Fruit fly (Drosophila melanogaster) whole organism, embryonic: ENCODE data around the gene zfh2.

Experiments
- Blimp-1 ChIP-seq: fragments of 200-800 bp; sonication (Bioruptor generic); optimal IDR thresholded peaks from 3 replicates; lab custom pipeline; 2018; ENCODE audit warnings: missing biosample characterization, missing genetic modification characterization, mild to moderate bottlenecking, moderate library complexity, missing genetic modification reagents
- CG10366 ChIP-seq: fragments of 200-800 bp; sonication (Bioruptor generic); IDR thresholded peaks from 2 replicates; pipeline ENCODE4 v1.3.6; 2022; ENCODE audit warnings: missing biosample characterization, missing genetic modification characterization
- CG11504 ChIP-seq: fragments of 200-800 bp; sonication (Bioruptor generic); optimal IDR thresholded peaks from 3 replicates; lab custom pipeline; 2019; ENCODE audit warnings: missing biosample characterization, mild to moderate bottlenecking, missing genetic modification characterization, moderate library complexity
- CG11723 ChIP-seq: fragments of 200-800 bp; sonication (Bioruptor generic); optimal IDR thresholded peaks from 2 replicates; lab custom pipeline; 2017; ENCODE audit warnings: missing biosample characterization, mild to moderate bottlenecking, missing genetic modification characterization
- CG1233 ChIP-seq: fragments of 200-800 bp; sonication (Bioruptor generic); optimal IDR thresholded peaks from 4 replicates; lab custom pipeline; 2018; ENCODE audit warnings: missing biosample characterization, mild to moderate bottlenecking, missing genetic modification characterization
- CG15479 ChIP-seq: fragments of 200-800 bp; sonication (Bioruptor generic); optimal IDR thresholded peaks from 3 replicates; lab custom pipeline; 2019; ENCODE audit warnings: missing biosample characterization, mild to moderate bottlenecking, missing genetic modification characterization, moderate library complexity
- CG15514 ChIP-seq: fragments of 200-800 bp; sonication (Bioruptor generic); optimal IDR thresholded peaks from 3 replicates; lab custom pipeline; 2017; ENCODE audit warnings: missing biosample characterization, missing genetic modification characterization, mild to moderate bottlenecking, moderate library complexity, missing genetic modification reagents
- CG17829 ChIP-seq: fragments of 200-800 bp; optimal IDR thresholded peaks from 2 replicates; lab custom pipeline; 2019; ENCODE audit warnings: missing biosample characterization, mild to moderate bottlenecking, missing genetic modification characterization, moderate library complexity
- CG2199 ChIP-seq: fragments of 200-800 bp; sonication (Bioruptor generic); IDR thresholded peaks from 3 replicates; pipeline ENCODE4 v1.3.6; 2022; ENCODE audit warnings: missing biosample characterization, missing genetic modification characterization
- CG31365 ChIP-seq: fragments of 200-800 bp; sonication (Bioruptor generic); optimal IDR thresholded peaks from 2 replicates; lab custom pipeline; 2018; ENCODE audit warnings: missing biosample characterization, mild to moderate bottlenecking, missing genetic modification characterization
- CG4360 ChIP-seq: fragments of 200-800 bp; sonication (Bioruptor generic); IDR thresholded peaks from 2 replicates; pipeline ENCODE4 v1.3.6; 2022; ENCODE audit warnings: missing biosample characterization, missing genetic modification characterization
- CG8290 ChIP-seq, 3 experiments: fragments of 200-800 bp; sonication (Bioruptor generic); optimal IDR thresholded peaks; 2 replicates each; lab custom pipeline; 2016 to 2019; ENCODE audit warnings: missing biosample characterization in 3 of 3, missing genetic modification characterization in 3 of 3, mild to moderate bottlenecking in 2 of 3, moderate library complexity in 1 of 3
- CG9215 ChIP-seq: fragments of 200-800 bp; sonication (Bioruptor generic); IDR thresholded peaks from 2 replicates; pipeline ENCODE4 v1.3.6; 2022; ENCODE audit warnings: missing biosample characterization, missing genetic modification characterization
- CkIIα-i1 ChIP-seq: fragments of 200-800 bp; sonication (Bioruptor generic); IDR thresholded peaks from 2 replicates; pipeline ENCODE4 v1.3.6; 2022; ENCODE audit warnings: missing biosample characterization, missing genetic modification characterization
- CrebB ChIP-seq: fragments of 200-800 bp; sonication (Bioruptor generic); optimal IDR thresholded peaks from 3 replicates; lab custom pipeline; 2018; ENCODE audit warnings: missing biosample characterization, mild to moderate bottlenecking, missing genetic modification characterization
- Dbx ChIP-seq: fragments of 200-800 bp; sonication (Bioruptor generic); IDR thresholded peaks from 3 replicates; pipeline ENCODE4 v1.3.6; 2022; ENCODE audit warnings: missing biosample characterization, missing genetic modification characterization
- HHEX ChIP-seq: fragments of 200-800 bp; sonication (Bioruptor generic); optimal IDR thresholded peaks from 3 replicates; lab custom pipeline; 2017; ENCODE audit warnings: missing biosample characterization, mild to moderate bottlenecking, missing genetic modification characterization, missing genetic modification reagents
- Hr39 ChIP-seq: fragments of >200 bp; optimal IDR thresholded peaks from 2 replicates; lab custom pipeline; 2017
- Hsf ChIP-seq: fragments of 200-800 bp; sonication (Bioruptor generic); optimal IDR thresholded peaks from 3 replicates; lab custom pipeline; 2016; ENCODE audit warnings: missing biosample characterization, missing genetic modification characterization
- MTF-1 ChIP-seq: fragments of 200-800 bp; sonication (Bioruptor generic); optimal IDR thresholded peaks from 2 replicates; lab custom pipeline; 2018; ENCODE audit warnings: missing biosample characterization, mild to moderate bottlenecking, missing genetic modification characterization, borderline replicate concordance
- Neu2 ChIP-seq: fragments of 200-800 bp; sonication (Bioruptor generic); optimal IDR thresholded peaks from 3 replicates; lab custom pipeline; 2016; ENCODE audit warnings: missing biosample characterization, missing genetic modification characterization, borderline replicate concordance
- Sox102F ChIP-seq: fragments of 200-800 bp; sonication (Bioruptor generic); optimal IDR thresholded peaks from 2 replicates; lab custom pipeline; 2018; ENCODE audit warnings: missing biosample characterization, mild to moderate bottlenecking, missing genetic modification characterization, moderate library complexity
- chm ChIP-seq: fragments of 200-800 bp; sonication (Bioruptor generic); IDR thresholded peaks from 2 replicates; pipeline ENCODE4 v1.3.6; 2022; ENCODE audit warnings: missing biosample characterization, missing genetic modification characterization
- dysf ChIP-seq: fragments of 200-800 bp; sonication (Bioruptor generic); IDR thresholded peaks from 3 replicates; pipeline ENCODE4 v1.3.6; 2022; ENCODE audit warnings: missing biosample characterization, missing genetic modification characterization
- fd102C ChIP-seq: fragments of 200-800 bp; sonication (Bioruptor generic); optimal IDR thresholded peaks from 2 replicates; lab custom pipeline; 2018; ENCODE audit warnings: missing biosample characterization, mild to moderate bottlenecking, missing genetic modification characterization, moderate library complexity
- gem ChIP-seq: fragments of 200-800 bp; sonication (Bioruptor generic); optimal IDR thresholded peaks from 2 replicates; lab custom pipeline; 2019; ENCODE audit warnings: missing biosample characterization, mild to moderate bottlenecking, missing genetic modification characterization, moderate library complexity
- gfzf ChIP-seq: fragments of 200-800 bp; sonication (Bioruptor generic); optimal IDR thresholded peaks from 2 replicates; lab custom pipeline; 2016; ENCODE audit warnings: missing biosample characterization, mild to moderate bottlenecking, missing genetic modification characterization, moderate library complexity
- gsb ChIP-seq: fragments of 200-800 bp; sonication (Bioruptor generic); IDR thresholded peaks from 2 replicates; pipeline ENCODE4 v1.3.6; 2022; ENCODE audit warnings: missing biosample characterization, missing genetic modification characterization
- h ChIP-seq: fragments of >200 bp; optimal IDR thresholded peaks from 2 replicates; lab custom pipeline; 2017
- maf-S ChIP-seq: fragments of 200-800 bp; sonication (Bioruptor generic); optimal IDR thresholded peaks from 2 replicates; lab custom pipeline; 2016; ENCODE audit warnings: missing biosample characterization, missing genetic modification characterization
- nau ChIP-seq: fragments of 200-800 bp; sonication (Bioruptor generic); optimal IDR thresholded peaks from 3 replicates; lab custom pipeline; 2017; ENCODE audit warnings: missing biosample characterization, mild to moderate bottlenecking, missing genetic modification characterization, missing genetic modification reagents
- onecut ChIP-seq: fragments of 200-800 bp; sonication (Bioruptor generic); IDR thresholded peaks from 2 replicates; pipeline ENCODE4 v1.3.6; 2022; ENCODE audit warnings: missing biosample characterization, missing genetic modification characterization
- pan ChIP-seq, 4 experiments: fragments of >200 bp in 3 of 4; fragments of 200-800 bp in 1 of 4; sonication (Bioruptor generic) in 1 of 4; optimal IDR thresholded peaks in 3 of 4; IDR thresholded peaks in 1 of 4; 2 replicates each; pipeline versions ENCODE4 v1.3.6 to Lab custom; 2017 to 2022; ENCODE audit warnings: missing biosample characterization in 2 of 4, missing genetic modification characterization in 2 of 4, mixed read lengths in 1 of 4
- run ChIP-seq: fragments of 200-800 bp; sonication (Bioruptor generic); optimal IDR thresholded peaks from 3 replicates; lab custom pipeline; 2018; ENCODE audit warnings: missing biosample characterization, mild to moderate bottlenecking, missing genetic modification characterization
- sd ChIP-seq: fragments of 200-800 bp; sonication (Bioruptor generic); optimal IDR thresholded peaks from 3 replicates; lab custom pipeline; 2018; ENCODE audit warnings: missing biosample characterization, mild to moderate bottlenecking, missing genetic modification characterization, moderate library complexity
- zen ChIP-seq: fragments of 200-800 bp; sonication (Bioruptor generic); optimal IDR thresholded peaks from 3 replicates; lab custom pipeline; 2018; ENCODE audit warnings: missing biosample characterization, mild to moderate bottlenecking, missing genetic modification characterization, moderate library complexity

The zfh2 gene

DNA sequence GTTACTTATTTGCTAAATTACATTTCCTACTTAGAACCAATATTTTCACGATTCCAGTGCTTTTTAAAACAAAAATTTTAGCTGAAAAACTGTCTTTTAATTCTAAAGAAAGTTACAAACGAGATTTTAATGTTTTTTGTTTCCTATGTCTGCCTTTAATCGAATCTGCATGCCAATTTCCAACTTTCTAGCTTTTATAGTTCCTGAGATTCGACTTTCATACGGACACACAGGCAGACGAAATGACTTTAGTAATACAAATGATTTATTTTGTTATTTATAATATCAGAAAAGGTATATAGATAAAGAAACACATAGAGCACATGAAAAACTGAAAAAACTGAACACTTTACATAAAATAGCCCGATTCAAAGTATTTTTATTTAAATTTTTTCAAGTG is 74.8 kb downstream of the zfh2 start:
- no peak for TF ChIP-seq run (tag; lab: Kevin White, UChicago)
- no peak for TF ChIP-seq Dbx (GFP tag; lab: Robert Waterston, UW)
- TF ChIP-seq, all 482 proteins: peak for 0

DNA sequence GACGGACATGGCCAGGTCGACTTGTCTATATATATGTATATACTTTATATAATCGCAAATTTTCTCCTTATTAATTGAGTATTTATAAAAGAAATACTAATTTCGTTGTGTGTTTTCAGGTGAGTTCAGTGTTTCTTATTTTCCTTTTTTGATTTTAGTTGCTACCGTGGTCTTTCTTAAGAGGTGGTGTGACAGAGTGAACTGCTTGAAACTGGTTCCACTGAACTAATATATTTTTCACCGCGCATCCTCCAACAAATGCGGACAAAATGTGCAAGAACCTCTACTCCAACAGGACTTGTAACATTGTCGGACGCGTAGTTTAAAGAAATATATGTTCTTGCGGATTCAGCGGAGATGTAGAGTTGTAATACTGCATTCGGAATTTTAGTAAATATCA is 81.2 kb downstream of the zfh2 start, which contains the start of gene CG1909:
TSS of gene CG1909 (plus strand) at position 273 of the 400 bp plus-strand sequence.
- TF ChIP-seq CG15514 (peak; percentile 97), gem (peak; percentile 5), CG2199 (0 out of 3 replicates have a peak, but pooled peaks have one; percentile 29), CG1233 (GFP tag; lab: Kevin White, UChicago) (no peak)

- TF ChIP-seq CG8290 (GFP tag; optimal IDR thresholded peaks at IDR 0.05; lab: Kevin White, UChicago) (no peak), CG8290 (tag; optimal IDR thresholded peaks at IDR 0.05; lab: Kevin White, UChicago) (no peak), Hr39 (lab: Kevin White, UChicago) (no peak), pan (optimal IDR thresholded peaks at IDR 0.05; lab: Kevin White, UChicago) (no peak), pan (GFP tag; optimal IDR thresholded peaks at IDR 0.05 in 1 of 2, IDR thresholded peaks at IDR 0.05 in 1 of 2) (no peak), chm (no peak), gfzf (GFP tag; lab: Kevin White, UChicago) (no peak), fd102C (GFP tag; lab: Kevin White, UChicago) (no peak), gsb (GFP tag; lab: Robert Waterston, UW) (no peak), MTF-1 (GFP tag; lab: Kevin White, UChicago) (no peak), CG9215 (GFP tag; lab: Robert Waterston, UW) (no peak), onecut (peak; percentile 39; the same call in 1 of the 2 replicates), CG10366 (no peak), nau (no peak), CG15479 (GFP tag; lab: Kevin White, UChicago) (peak; percentile 32), Neu2 (GFP tag; lab: Kevin White, UChicago) (no peak), CG31365 (tag; lab: Kevin White, UChicago) (no peak), h (no peak), maf-S (GFP tag; lab: Kevin White, UChicago) (no peak), CG11504 (tag; lab: Kevin White, UChicago) (no peak), CkIIα-i1 (GFP tag; lab: Robert Waterston, UW) (no peak), CG17829 (tag; lab: Kevin White, UChicago) (no peak), CG4360 (no peak), CG11723 (peak; percentile 43), Hsf (GFP tag; lab: Kevin White, UChicago) (no peak), sd (no peak), HHEX (GFP tag; lab: Kevin White, UChicago) (no peak), Blimp-1 (GFP tag; lab: Kevin White, UChicago) (peak; percentile 90), dysf (GFP tag; lab: Robert Waterston, UW) (no peak), zen (tag; lab: Kevin White, UChicago) (no peak), Sox102F (no peak), CrebB (tag; lab: Kevin White, UChicago) (no peak)
These were observed 86.9 kb downstream of the zfh2 start for dm6 chr4:588514-588913.
